Fruit fly (Drosophila melanogaster) whole organism, embryonic: ENCODE data around the gene Pde9.

Experiments used
- CG10267 ChIP-seq: fragments of 200-800 bp; sonication (Bioruptor generic); optimal IDR thresholded peaks from 2 replicates; lab custom pipeline; 2018; ENCODE audit warnings: missing biosample characterization, mild to moderate bottlenecking, missing genetic modification characterization, moderate library complexity
- CG10321 ChIP-seq: fragments of 200-800 bp; sonication (Bioruptor generic); IDR thresholded peaks from 2 replicates; pipeline ENCODE4 v1.3.6; 2022; ENCODE audit warnings: missing biosample characterization, missing genetic modification characterization
- CG12769 ChIP-seq: fragments of 200-800 bp; sonication (Bioruptor generic); optimal IDR thresholded peaks from 2 replicates; lab custom pipeline; 2019; ENCODE audit warnings: missing biosample characterization, mild to moderate bottlenecking, missing genetic modification characterization, moderate library complexity
- CG13287 ChIP-seq: fragments of 200-800 bp; sonication (Bioruptor generic); IDR thresholded peaks from 2 replicates; pipeline ENCODE4 v1.3.6; 2022; ENCODE audit warnings: missing biosample characterization, missing genetic modification characterization; ENCODE audit not compliant: partially characterized antibody
- CG15514 ChIP-seq: fragments of 200-800 bp; sonication (Bioruptor generic); optimal IDR thresholded peaks from 3 replicates; lab custom pipeline; 2017; ENCODE audit warnings: missing biosample characterization, missing genetic modification characterization, mild to moderate bottlenecking, moderate library complexity, missing genetic modification reagents
- CG1602 ChIP-seq: fragments of 200-800 bp; sonication (Bioruptor generic); optimal IDR thresholded peaks from 3 replicates; lab custom pipeline; 2016; ENCODE audit warnings: missing biosample characterization, missing genetic modification characterization
- CG16815 ChIP-seq: fragments of 200-800 bp; sonication (Bioruptor generic); optimal IDR thresholded peaks from 3 replicates; lab custom pipeline; 2017; ENCODE audit warnings: missing biosample characterization, mild to moderate bottlenecking, missing genetic modification characterization
- CG17385 ChIP-seq: fragments of 200-800 bp; sonication (Bioruptor generic); optimal IDR thresholded peaks from 3 replicates; lab custom pipeline; 2018; ENCODE audit warnings: missing biosample characterization, mild to moderate bottlenecking, missing genetic modification characterization
- CG18011 ChIP-seq: fragments of 200-800 bp; sonication (Bioruptor generic); optimal IDR thresholded peaks from 2 replicates; lab custom pipeline; 2017; ENCODE audit warnings: missing biosample characterization, missing genetic modification characterization, mild to moderate bottlenecking, moderate library complexity, missing genotype
- CG1832 ChIP-seq: fragments of 200-800 bp; sonication (Bioruptor generic); optimal IDR thresholded peaks from 2 replicates; lab custom pipeline; 2017; ENCODE audit warnings: missing biosample characterization, mild to moderate bottlenecking, missing genetic modification characterization, inconsistent platforms
- CG18599 ChIP-seq: fragments of 200-800 bp; sonication (Bioruptor generic); optimal IDR thresholded peaks from 3 replicates; lab custom pipeline; 2017; ENCODE audit warnings: missing biosample characterization, missing genetic modification characterization, mild to moderate bottlenecking, moderate library complexity, missing genetic modification reagents
- CG18764 ChIP-seq: fragments of 200-800 bp; sonication (Bioruptor generic); optimal IDR thresholded peaks from 3 replicates; lab custom pipeline; 2016; ENCODE audit warnings: missing biosample characterization, missing genetic modification characterization
- CG30020 ChIP-seq: fragments of 200-800 bp; optimal IDR thresholded peaks from 2 replicates; lab custom pipeline; 2019; ENCODE audit warnings: missing biosample characterization, mild to moderate bottlenecking, missing genetic modification characterization, moderate library complexity
- CG31441 ChIP-seq: fragments of 200-800 bp; sonication (Bioruptor generic); IDR thresholded peaks from 2 replicates; pipeline ENCODE4 v1.3.6; 2022; ENCODE audit warnings: missing biosample characterization, missing genetic modification characterization
- CG3847 ChIP-seq: fragments of 200-800 bp; sonication (Bioruptor generic); IDR thresholded peaks from 2 replicates; pipeline ENCODE4 v1.3.6; 2022; ENCODE audit warnings: missing biosample characterization, missing genetic modification characterization
- CG6683 ChIP-seq: fragments of 200-800 bp; sonication (Bioruptor generic); optimal IDR thresholded peaks from 2 replicates; lab custom pipeline; 2017; ENCODE audit warnings: missing biosample characterization, mild to moderate bottlenecking, missing genetic modification characterization, missing genetic modification reagents
- CG7357 ChIP-seq: fragments of 200-800 bp; sonication (Bioruptor generic); IDR thresholded peaks from 3 replicates; pipeline ENCODE4 v1.3.6; 2022; ENCODE audit warnings: missing biosample characterization, missing genetic modification characterization
- CG9609 ChIP-seq: fragments of 200-800 bp; sonication (Bioruptor generic); optimal IDR thresholded peaks from 3 replicates; lab custom pipeline; 2016; ENCODE audit warnings: missing biosample characterization, missing genetic modification characterization
- CG9876 ChIP-seq: fragments of 200-800 bp; sonication (Bioruptor generic); optimal IDR thresholded peaks from 2 replicates; lab custom pipeline; 2016; ENCODE audit warnings: missing biosample characterization, missing genetic modification characterization
- Deaf1 ChIP-seq: fragments of 200-800 bp; optimal IDR thresholded peaks from 3 replicates; lab custom pipeline; 2019; ENCODE audit warnings: missing biosample characterization, mild to moderate bottlenecking, missing genetic modification characterization, moderate library complexity
- Dek ChIP-seq: fragments of 200-800 bp; sonication (Bioruptor generic); optimal IDR thresholded peaks from 3 replicates; lab custom pipeline; 2019; ENCODE audit warnings: missing biosample characterization, mild to moderate bottlenecking, missing genetic modification characterization, moderate library complexity
- Dip3 ChIP-seq: fragments of 200-800 bp; sonication (Bioruptor generic); optimal IDR thresholded peaks from 3 replicates; lab custom pipeline; 2016; ENCODE audit warnings: missing biosample characterization, missing genetic modification characterization
- Dp ChIP-seq: fragments of 200-800 bp; sonication (Bioruptor generic); optimal IDR thresholded peaks from 2 replicates; lab custom pipeline; 2018; ENCODE audit warnings: missing biosample characterization, mild to moderate bottlenecking, missing genetic modification characterization, moderate library complexity
- Hand ChIP-seq: fragments of 200-800 bp; sonication (Bioruptor generic); optimal IDR thresholded peaks from 2 replicates; lab custom pipeline; 2017; ENCODE audit warnings: mild to moderate bottlenecking, missing biosample characterization, missing genetic modification reagents, missing genetic modification characterization
- Hmr ChIP-seq: fragments of 200-800 bp; sonication (Bioruptor generic); optimal IDR thresholded peaks from 3 replicates; lab custom pipeline; 2017; ENCODE audit warnings: mild to moderate bottlenecking, missing biosample characterization, missing genetic modification reagents, missing genetic modification characterization
- Nf-YB ChIP-seq: fragments of 200-800 bp; sonication (Bioruptor generic); optimal IDR thresholded peaks from 3 replicates; lab custom pipeline; 2019; ENCODE audit warnings: missing biosample characterization, mild to moderate bottlenecking, missing genetic modification characterization, moderate library complexity
- Scr ChIP-seq: fragments of 200-800 bp; sonication (Bioruptor generic); IDR thresholded peaks from 2 replicates; pipeline ENCODE4 v1.3.6; 2022; ENCODE audit warnings: missing biosample characterization, missing genetic modification characterization; ENCODE audit not compliant: partially characterized antibody
- Six4 ChIP-seq: fragments of 200-800 bp; sonication (Bioruptor generic); optimal IDR thresholded peaks from 2 replicates; lab custom pipeline; 2016; ENCODE audit warnings: missing biosample characterization, missing genetic modification characterization
- Ssrp ChIP-seq: fragments of 200-800 bp; sonication (Bioruptor generic); optimal IDR thresholded peaks from 2 replicates; lab custom pipeline; 2018; ENCODE audit warnings: missing biosample characterization, mild to moderate bottlenecking, missing genetic modification characterization, moderate library complexity
- YL-1 ChIP-seq: fragments of 200-800 bp; sonication (Bioruptor generic); optimal IDR thresholded peaks from 3 replicates; lab custom pipeline; 2017; ENCODE audit warnings: missing biosample characterization, mild to moderate bottlenecking, missing genetic modification characterization
- bsh ChIP-seq, 2 experiments: fragments of 200-800 bp; sonication (Bioruptor generic); optimal IDR thresholded peaks; 2 replicates each; lab custom pipeline; 2017 to 2018; ENCODE audit warnings: mild to moderate bottlenecking in 2 of 2, missing biosample characterization in 2 of 2, missing genetic modification characterization in 2 of 2, moderate library complexity in 1 of 2
- cwo ChIP-seq: fragments of 200-800 bp; sonication (Bioruptor generic); optimal IDR thresholded peaks from 3 replicates; lab custom pipeline; 2017; ENCODE audit warnings: missing biosample characterization, missing genetic modification characterization, mild to moderate bottlenecking, moderate library complexity, missing genetic modification reagents
- dmrt99B ChIP-seq: fragments of 200-800 bp; sonication (Bioruptor generic); optimal IDR thresholded peaks from 2 replicates; lab custom pipeline; 2018; ENCODE audit warnings: missing biosample characterization, mild to moderate bottlenecking, missing genetic modification characterization, moderate library complexity
- en ChIP-seq: fragments of 200-800 bp; sonication (Bioruptor generic); optimal IDR thresholded peaks from 2 replicates; lab custom pipeline; 2016; ENCODE audit warnings: missing biosample characterization, missing genetic modification characterization
- eve ChIP-seq, 2 experiments: fragments of >200 bp; optimal IDR thresholded peaks; 2 replicates each; lab custom pipeline; 2017; ENCODE audit warnings: missing biosample characterization in 2 of 2, missing genetic modification characterization in 2 of 2
- exex ChIP-seq: fragments of 200-800 bp; sonication (Bioruptor generic); optimal IDR thresholded peaks from 4 replicates; lab custom pipeline; 2018; ENCODE audit warnings: missing biosample characterization, mild to moderate bottlenecking, missing genetic modification characterization, moderate library complexity
- fd3F ChIP-seq: fragments of 200-800 bp; sonication (Bioruptor generic); optimal IDR thresholded peaks from 2 replicates; lab custom pipeline; 2018; ENCODE audit warnings: missing biosample characterization, mild to moderate bottlenecking, missing genetic modification characterization, moderate library complexity
- fd96Cb ChIP-seq: fragments of 200-800 bp; sonication (Bioruptor generic); optimal IDR thresholded peaks from 2 replicates; lab custom pipeline; 2018; ENCODE audit warnings: missing biosample characterization, mild to moderate bottlenecking, missing genetic modification characterization, moderate library complexity
- fru ChIP-seq: fragments of >200 bp; optimal IDR thresholded peaks from 2 replicates; lab custom pipeline; 2017
- grau ChIP-seq: fragments of 200-800 bp; optimal IDR thresholded peaks from 3 replicates; lab custom pipeline; 2019; ENCODE audit warnings: missing biosample characterization, mild to moderate bottlenecking, missing genetic modification characterization, moderate library complexity
- lab ChIP-seq: fragments of 200-800 bp; sonication (Bioruptor generic); optimal IDR thresholded peaks from 3 replicates; lab custom pipeline; 2017; ENCODE audit warnings: missing biosample characterization, missing genetic modification characterization, mild to moderate bottlenecking, moderate library complexity, missing genetic modification reagents
- mld ChIP-seq: fragments of 200-800 bp; sonication (Bioruptor generic); IDR thresholded peaks from 3 replicates; pipeline ENCODE4 v1.3.6; 2022; ENCODE audit warnings: missing biosample characterization, missing genetic modification characterization; ENCODE audit not compliant: partially characterized antibody
- sob ChIP-seq: fragments of 200-800 bp; sonication (Bioruptor generic); IDR thresholded peaks from 2 replicates; pipeline ENCODE4 v1.3.6; 2022; ENCODE audit warnings: missing biosample characterization, missing genetic modification characterization
- sqz ChIP-seq: fragments of 200-800 bp; sonication (Bioruptor generic); optimal IDR thresholded peaks from 3 replicates; lab custom pipeline; 2018; ENCODE audit warnings: missing biosample characterization, mild to moderate bottlenecking, missing genetic modification characterization
- sug ChIP-seq: fragments of 200-800 bp; optimal IDR thresholded peaks from 2 replicates; lab custom pipeline; 2019; ENCODE audit warnings: missing biosample characterization, mild to moderate bottlenecking, missing genetic modification characterization, moderate library complexity
- tgo ChIP-seq: fragments of 200-800 bp; sonication (Bioruptor generic); IDR thresholded peaks from 3 replicates; pipeline ENCODE4 v1.3.6; 2022; ENCODE audit warnings: missing biosample characterization, missing genetic modification characterization
- ttk ChIP-seq: fragments of 200-800 bp; sonication (Bioruptor generic); IDR thresholded peaks from 2 replicates; pipeline ENCODE4 v2.1.2; 2022; ENCODE audit warnings: missing biosample characterization, missing genetic modification characterization
- wor ChIP-seq: fragments of 200-800 bp; sonication (Bioruptor generic); IDR thresholded peaks from 2 replicates; pipeline ENCODE4 v1.3.6; 2022; ENCODE audit warnings: missing biosample characterization, missing genetic modification characterization

The Pde9 gene

dm6 chrX:12937825-12938520 is 40.8 kb upstream of the Pde9 start (continued):
- TF ChIP-seq tgo (GFP tag; lab: Robert Waterston, UW) (peak; percentile 49; the same call in 1 of the 3 replicates), CG16815 (GFP tag; lab: Kevin White, UChicago) (no peak), CG18599 (peak; percentile 82), fd96Cb (tag; lab: Kevin White, UChicago) (peak; percentile 55), CG3847 (GFP tag; lab: Robert Waterston, UW) (0 out of 2 replicates have a peak, but pooled peaks have one; percentile 10), CG6683 (GFP tag; lab: Kevin White, UChicago) (peak; percentile 1), Six4 (GFP tag; lab: Kevin White, UChicago) (no peak), exex (tag; lab: Kevin White, UChicago) (peak; percentile 26), CG9876 (GFP tag; lab: Kevin White, UChicago) (no peak), CG18764 (GFP tag; lab: Kevin White, UChicago) (no peak), lab (peak; percentile 67), mld (GFP tag; lab: Robert Waterston, UW) (no peak), Dip3 (no peak), CG10321 (GFP tag; lab: Robert Waterston, UW) (0 out of 2 replicates have a peak, but pooled peaks have one; percentile 41), YL-1 (GFP tag; lab: Kevin White, UChicago) (no peak), sob (GFP tag; lab: Robert Waterston, UW) (no peak), Ssrp (tag; lab: Kevin White, UChicago) (peak; percentile 37), Dek (tag; lab: Kevin White, UChicago) (peak; percentile 28), Hand (peak; percentile 32), CG30020 (no peak), dmrt99B (peak; percentile 73), en (GFP tag; lab: Kevin White, UChicago) (no peak), CG10267 (tag; lab: Kevin White, UChicago) (peak; percentile 37), eve (GFP tag; optimal IDR thresholded peaks at IDR 0.05; lab: Kevin White, UChicago) (peak in 1 of 2 experiments; percentile 25), fru (no peak), CG15514 (GFP tag; lab: Kevin White, UChicago) (peak; percentile 23), ttk (GFP tag; lab: Robert Waterston, UW) (no peak), CG17385 (GFP tag; lab: Kevin White, UChicago) (peak; percentile 17), CG31441 (GFP tag; lab: Robert Waterston, UW) (peak; percentile 70), fd3F (GFP tag; lab: Kevin White, UChicago) (no peak), CG12769 (tag; lab: Kevin White, UChicago) (no peak), CG18011 (no peak), Deaf1 (tag; lab: Kevin White, UChicago) (peak; percentile 48), cwo (GFP tag; lab: Kevin White, UChicago) (peak; percentile 55), CG9609 (GFP tag; lab: Kevin White, UChicago) (no peak), sqz (GFP tag; lab: Kevin White, UChicago) (peak; percentile 39), Nf-YB (peak; percentile 76), grau (tag; lab: Kevin White, UChicago) (peak; percentile 61), Dp (GFP tag; lab: Kevin White, UChicago) (no peak), CG1602 (GFP tag; lab: Kevin White, UChicago) (no peak), wor (GFP tag; lab: Robert Waterston, UW) (0 out of 2 replicates have a peak, but pooled peaks have one; percentile 25), CG7357 (peak; percentile 40; the same call in 1 of the 3 replicates), CG1832 (GFP tag; lab: Kevin White, UChicago) (peak; percentile 94), Hmr (GFP tag; lab: Kevin White, UChicago) (peak; percentile 72), bsh (GFP tag; optimal IDR thresholded peaks at IDR 0.05; lab: Kevin White, UChicago) (peak in 1 of 2 experiments; percentile 63), sug (peak; percentile 12), CG13287 (GFP tag; lab: Robert Waterston, UW) (no peak), Scr (GFP tag; lab: Robert Waterston, UW) (no peak)
